Worm (Caenorhabditis elegans): Measurements from ENCODE around the gene K02D10.3.

The K02D10.3 gene

ce11 chrIII:8749487-8749886 is 22.3 kb downstream of the K02D10.3 start, which contains the start of gene sma-2 (continued):
- peak; percentile 84 for TF ChIP-seq blmp-1 (tag; optimal IDR thresholded peaks at IDR 0.05)
- TF ChIP-seq lin-39 (tag; optimal IDR thresholded peaks at IDR 0.05): no peak
- TF ChIP-seq nhr-90 (tag; optimal IDR thresholded peaks at IDR 0.05; ENCODE audit: poor library complexity): peak; percentile 76
- TF ChIP-seq lir-3 (tag; optimal IDR thresholded peaks at IDR 0.05; ENCODE audit: poor library complexity): peak; percentile 21
- no peak for TF ChIP-seq unc-86 (tag; optimal IDR thresholded peaks at IDR 0.05)
- no peak for TF ChIP-seq pag-3 (tag; optimal IDR thresholded peaks at IDR 0.05; ENCODE audit: borderline replicate concordance, insufficient read depth)
- TF ChIP-seq ceh-82 (tag; optimal IDR thresholded peaks at IDR 0.05): peak in 1 of 3 experiments; percentile 43
- no peak for TF ChIP-seq egl-27 (tag; optimal IDR thresholded peaks at IDR 0.05)
- no peak for TF ChIP-seq unc-62 (GFP tag; optimal IDR thresholded peaks at IDR 0.05)
- TF ChIP-seq fkh-8 (tag; optimal IDR thresholded peaks at IDR 0.05): no peak
- no peak for TF ChIP-seq aly-2 (tag; optimal IDR thresholded peaks at IDR 0.05)
- no peak for TF ChIP-seq isw-1 (GFP tag; IDR thresholded peaks at IDR 0.05)
- TF ChIP-seq nhr-76 (tag; optimal IDR thresholded peaks at IDR 0.05): no peak
- TF ChIP-seq ceh-88 (GFP tag; IDR thresholded peaks at IDR 0.05): no peak
- TF ChIP-seq nhr-11 (tag; optimal IDR thresholded peaks at IDR 0.05): no peak
- TF ChIP-seq aha-1 (tag; optimal IDR thresholded peaks at IDR 0.05): no peak
- TF ChIP-seq mep-1 (tag; optimal IDR thresholded peaks at IDR 0.05): peak; percentile 66
- TF ChIP-seq lin-13 (GFP tag; optimal IDR thresholded peaks at IDR 0.05): peak; percentile 20
- TF ChIP-seq mdl-1 (tag; optimal IDR thresholded peaks at IDR 0.05): peak in 1 of 2 experiments; percentile 36
- no peak for TF ChIP-seq nhr-12 (tag; optimal IDR thresholded peaks at IDR 0.05)
- TF ChIP-seq lin-14 (GFP tag; optimal IDR thresholded peaks at IDR 0.05): peak; percentile 81
- no peak for TF ChIP-seq mab-9 (GFP tag; IDR thresholded peaks at IDR 0.05)
- peak; percentile 18 to 73 for TF ChIP-seq lsy-2 (tag; optimal IDR thresholded peaks at IDR 0.05)
- TF ChIP-seq nhr-28 (tag; optimal IDR thresholded peaks at IDR 0.05): no peak
- TF ChIP-seq swsn-7 (tag; optimal IDR thresholded peaks at IDR 0.05): peak; percentile 44
- no peak for TF ChIP-seq ceh-90 (tag; optimal IDR thresholded peaks at IDR 0.05)
- TF ChIP-seq fos-1 (tag; optimal IDR thresholded peaks at IDR 0.05): no peak
- TF ChIP-seq nhr-71 (tag; optimal IDR thresholded peaks at IDR 0.05): peak; percentile 77
- TF ChIP-seq hpl-2 (GFP tag; optimal IDR thresholded peaks at IDR 0.05): peak; percentile 53
- peak in 1 of 2 experiments; percentile 22 for TF ChIP-seq ztf-11 (tag; optimal IDR thresholded peaks at IDR 0.05)
- TF ChIP-seq unc-30 (tag; optimal IDR thresholded peaks at IDR 0.05): no peak
- TF ChIP-seq hlh-17 (GFP tag; optimal IDR thresholded peaks at IDR 0.05; ENCODE audit: borderline replicate concordance): no peak
- no peak for TF ChIP-seq zag-1 (tag; optimal IDR thresholded peaks at IDR 0.05)
- TF ChIP-seq elt-3 (tag; optimal IDR thresholded peaks at IDR 0.05): peak in 2 of 6 experiments; percentile 9 to 48
- peak; percentile 10 for TF ChIP-seq irx-1 (tag; optimal IDR thresholded peaks at IDR 0.05)
- TF ChIP-seq rnt-1 (tag; optimal IDR thresholded peaks at IDR 0.05): peak; percentile 12
- no peak for TF ChIP-seq ceh-63 (GFP tag; optimal IDR thresholded peaks at IDR 0.05)

ce11 chrIII:8748620-8749019 is 23.1 kb downstream of the K02D10.3 start:
- peak; percentile 85 for TF ChIP-seq elt-2 (tag; optimal IDR thresholded peaks at IDR 0.05)
- peak; percentile 18 for TF ChIP-seq lin-14 (GFP tag; optimal IDR thresholded peaks at IDR 0.05)
- TF ChIP-seq dsc-1 (tag; optimal IDR thresholded peaks at IDR 0.05): no peak
- TF ChIP-seq pqm-1 (tag; optimal IDR thresholded peaks at IDR 0.05): peak; percentile 68
- TF ChIP-seq jun-1 (tag; optimal IDR thresholded peaks at IDR 0.05): peak; percentile 28
- TF ChIP-seq nhr-12 (tag; optimal IDR thresholded peaks at IDR 0.05): no peak

- no peak for TF ChIP-seq grh-1 (GFP tag; IDR thresholded peaks at IDR 0.05)
- TF ChIP-seq alr-1 (tag; optimal IDR thresholded peaks at IDR 0.05; ENCODE audit: borderline replicate concordance): no peak
- no peak for TF ChIP-seq blmp-1 (tag; optimal IDR thresholded peaks at IDR 0.05)
- TF ChIP-seq ztf-11 (tag; optimal IDR thresholded peaks at IDR 0.05): no peak
- no peak for TF ChIP-seq mab-9 (GFP tag; IDR thresholded peaks at IDR 0.05)
- TF ChIP-seq lin-13 (GFP tag; optimal IDR thresholded peaks at IDR 0.05): no peak
- no peak for TF ChIP-seq sox-4 (tag; optimal IDR thresholded peaks at IDR 0.05)
- no peak for TF ChIP-seq mep-1 (tag; optimal IDR thresholded peaks at IDR 0.05)
- no peak for TF ChIP-seq snpc-4 (tag; optimal IDR thresholded peaks at IDR 0.05)
- TF ChIP-seq fkh-10 (GFP tag; optimal IDR thresholded peaks at IDR 0.05): no peak
- no peak for TF ChIP-seq efl-3 (GFP tag; optimal IDR thresholded peaks at IDR 0.05)
- TF ChIP-seq pag-3 (tag; optimal IDR thresholded peaks at IDR 0.05; ENCODE audit: borderline replicate concordance, insufficient read depth): no peak
- no peak for TF ChIP-seq ceh-63 (GFP tag; optimal IDR thresholded peaks at IDR 0.05)
- TF ChIP-seq F16B12.6 (tag; optimal IDR thresholded peaks at IDR 0.05): no peak
- TF ChIP-seq unc-30 (tag; optimal IDR thresholded peaks at IDR 0.05): no peak
Measured at ce11 chrIII:8745214-8745613, 26.5 kb downstream of the K02D10.3 start.
